Worm (Caenorhabditis elegans) whole organism, L4 larva: ENCODE measurements around the gene F20C5.5.

Experiments used
- ctbp-1 ChIP-seq: fragments of 200-800 bp; sonication (Bioruptor generic); IDR thresholded peaks from 2 replicates; pipeline ENCODE4 v1.3.6; 2022; ENCODE audit warnings: missing genetic modification reagents, missing genetic modification characterization, missing compliant biosample characterization
- hmg-1.1 ChIP-seq: fragments of 200-800 bp; sonication (Bioruptor generic); IDR thresholded peaks from 2 replicates; pipeline ENCODE4 v1.3.6; 2022; ENCODE audit warnings: missing genetic modification reagents, missing genetic modification characterization, missing compliant biosample characterization
- lir-3 ChIP-seq: sonication (generic microtip); optimal IDR thresholded peaks from 2 replicates; lab custom pipeline; 2016; ENCODE audit warnings: mild to moderate bottlenecking, missing genetic modification characterization, missing compliant biosample characterization
- mep-1 ChIP-seq: fragments of 150-350 bp; sonication (generic microtip); optimal IDR thresholded peaks from 3 replicates; lab custom pipeline; 2014; ENCODE audit warnings: missing biosample characterization, missing genetic modification characterization
- mxl-2 ChIP-seq: fragments of 200-800 bp; sonication (Bioruptor generic); conservative IDR thresholded peaks from 2 replicates; pipeline ENCODE4 v1.3.6; 2022; ENCODE audit warnings: missing genetic modification reagents, missing genetic modification characterization, missing compliant biosample characterization
- pqm-1 ChIP-seq: sonication (generic microtip); optimal IDR thresholded peaks from 2 replicates; lab custom pipeline; 2017; ENCODE audit warnings: missing biosample characterization, missing genetic modification characterization
- snpc-4 ChIP-seq: fragments of 150-350 bp; optimal IDR thresholded peaks from 2 replicates; lab custom pipeline; 2014; ENCODE audit warnings: missing biosample characterization, missing genetic modification characterization
- unc-130 ChIP-seq: sonication (generic microtip); optimal IDR thresholded peaks from 2 replicates; lab custom pipeline; 2016; ENCODE audit warnings: missing genetic modification reagents, missing genetic modification characterization, missing compliant biosample characterization
- unc-62 ChIP-seq, 3 experiments: fragments of 150-350 bp in 1 of 3; sonication (generic microtip); optimal IDR thresholded peaks in 2 of 3; peaks in 1 of 3; 1 replicate in 1 of 3; 2 replicates in 2 of 3; lab custom pipeline; 2014 to 2017; ENCODE audit warnings: missing biosample characterization in 3 of 3, missing genetic modification characterization in 3 of 3, missing genetic modification reagents in 3 of 3, missing genotype in 1 of 3

DNA sequence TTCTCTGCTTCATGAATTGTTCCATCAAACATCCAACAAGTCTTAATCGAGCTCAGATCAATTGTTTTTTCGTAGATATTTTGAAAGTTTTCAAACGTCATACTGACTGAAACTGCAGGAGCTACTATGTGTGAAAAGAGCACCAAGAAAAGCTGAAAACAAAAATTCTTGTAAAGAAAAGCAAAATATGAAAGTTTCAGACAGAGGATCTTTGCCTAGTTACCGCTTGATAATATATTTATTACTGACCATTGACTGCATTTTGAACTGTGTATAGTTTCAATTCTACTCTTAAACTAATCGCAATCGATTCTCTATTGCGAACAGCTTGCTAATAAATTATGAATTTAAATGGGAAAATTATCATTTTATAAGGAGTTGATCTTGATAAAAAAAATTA, 28.8 kb upstream of the F20C5.5 start, which contains the start of gene clec-182:
- no peak for TF ChIP-seq hmg-1.1
- TF ChIP-seq unc-130, result no peak
- TF ChIP-seq mxl-2 (GFP tag; lab: Robert Waterston, UW), result no peak
- TF ChIP-seq mep-1 (tag; lab: Kevin White, UChicago), result no peak
- no peak for TF ChIP-seq ctbp-1 (GFP tag; lab: Robert Waterston, UW)
- TF ChIP-seq snpc-4 (tag; lab: Kevin White, UChicago), result no peak
- no peak for TF ChIP-seq pqm-1 (tag; lab: Kevin White, UChicago)
- no peak for TF ChIP-seq unc-62 (GFP tag; optimal IDR thresholded peaks at IDR 0.05 in 1 of 2; lab: Kevin White, UChicago)
- no peak for TF ChIP-seq unc-62 (tag; optimal IDR thresholded peaks at IDR 0.05; lab: Kevin White, UChicago)
- TF ChIP-seq lir-3 (tag; lab: Kevin White, UChicago), result no peak
